Fruit fly (Drosophila melanogaster): ENCODE measurements around the gene eag.

Gene eag

dm6 chrX:15022219-15022618 lies 66.9 kb downstream of the eag start (continued):
- TF ChIP-seq CG10631 (GFP tag; optimal IDR thresholded peaks at IDR 0.05) (peak; percentile 60), CG16779 (tag; optimal IDR thresholded peaks at IDR 0.05) (peak; percentile 9), Gug (GFP tag; IDR thresholded peaks at IDR 0.05) (no peak; the same call in 1 of the 2 replicates), acj6 (GFP tag; optimal IDR thresholded peaks at IDR 0.05) (peak; percentile 65), Met (GFP tag; optimal IDR thresholded peaks at IDR 0.05) (peak; percentile 80), Blimp-1 (GFP tag; optimal IDR thresholded peaks at IDR 0.05) (peak; percentile 46), CG4318 (GFP tag; optimal IDR thresholded peaks at IDR 0.05) (peak; percentile 26), CG8319 (GFP tag; optimal IDR thresholded peaks at IDR 0.05) (peak; percentile 46), OdsH (GFP tag; optimal IDR thresholded peaks at IDR 0.05) (peak; percentile 71), achi (GFP tag; optimal IDR thresholded peaks at IDR 0.05) (peak; percentile 70), CG3032 (tag; optimal IDR thresholded peaks at IDR 0.05) (peak; percentile 48), CG31627 (GFP tag; optimal IDR thresholded peaks at IDR 0.05) (peak; percentile 79), CG6792 (GFP tag; optimal IDR thresholded peaks at IDR 0.05) (peak; percentile 69), CG11294 (GFP tag; IDR thresholded peaks at IDR 0.05) (no peak), Eip93F (GFP tag; optimal IDR thresholded peaks at IDR 0.05) (peak; percentile 53), net (GFP tag; optimal IDR thresholded peaks at IDR 0.05) (peak; percentile 63), Hr39 (GFP tag; optimal IDR thresholded peaks at IDR 0.05) (peak; percentile 81), Hr4 (GFP tag; optimal IDR thresholded peaks at IDR 0.05) (peak; percentile 76)

dm6 chrX:15023395-15023794 lies 68.1 kb downstream of the eag start:
- TF ChIP-seq pdm3 (GFP tag; optimal IDR thresholded peaks at IDR 0.05) (no peak), CG34406 (GFP tag; optimal IDR thresholded peaks at IDR 0.05) (no peak), svp (GFP tag) (peak; percentile 54), Lpt (GFP tag; optimal IDR thresholded peaks at IDR 0.05) (no peak), Eip78C (GFP tag) (peak; percentile 55)

dm6 chrX:15023826-15024545 lies 68.7 kb downstream of the eag start, which contains the start of gene be:
Gene be (plus strand): TSS chrX:15024436.
- no peak for TF ChIP-seq CG7368 (GFP tag; optimal IDR thresholded peaks at IDR 0.05)
- TF ChIP-seq OdsH (GFP tag; optimal IDR thresholded peaks at IDR 0.05) = peak; percentile 32
- TF ChIP-seq net (GFP tag; optimal IDR thresholded peaks at IDR 0.05) = no peak
- TF ChIP-seq CG3032 (tag; optimal IDR thresholded peaks at IDR 0.05) = peak; percentile 80
- peak; percentile 43; the same call in 2 of the 3 replicates for TF ChIP-seq eg (GFP tag; IDR thresholded peaks at IDR 0.05)
- TF ChIP-seq Eip93F (GFP tag; optimal IDR thresholded peaks at IDR 0.05) = peak; percentile 41
- peak; percentile 55 for TF ChIP-seq CG6276 (GFP tag; optimal IDR thresholded peaks at IDR 0.05)
- TF ChIP-seq CG11902 (GFP tag; optimal IDR thresholded peaks at IDR 0.05) = peak; percentile 4
- TF ChIP-seq Hr4 (GFP tag; optimal IDR thresholded peaks at IDR 0.05) = no peak
- no peak for TF ChIP-seq dac (GFP tag; optimal IDR thresholded peaks at IDR 0.05)
- peak; percentile 66 for TF ChIP-seq CG34406 (GFP tag; optimal IDR thresholded peaks at IDR 0.05)
- TF ChIP-seq CG6163 (GFP tag; IDR thresholded peaks at IDR 0.05) = peak; percentile 59
- no peak for TF ChIP-seq Eip75B (GFP tag; optimal IDR thresholded peaks at IDR 0.05)
- TF ChIP-seq esn (GFP tag; optimal IDR thresholded peaks at IDR 0.05) = peak; percentile 74
- TF ChIP-seq CG10631 (GFP tag; optimal IDR thresholded peaks at IDR 0.05) = peak; percentile 70
- TF ChIP-seq CG31627 (GFP tag; optimal IDR thresholded peaks at IDR 0.05) = no peak
- peak; percentile 53 for TF ChIP-seq achi (GFP tag; optimal IDR thresholded peaks at IDR 0.05)
- peak; percentile 63 for TF ChIP-seq CG15336 (GFP tag; IDR thresholded peaks at IDR 0.05)
- TF ChIP-seq ss (GFP tag; optimal IDR thresholded peaks at IDR 0.05) = peak; percentile 41 to 66
- TF ChIP-seq CG6808 (GFP tag; optimal IDR thresholded peaks at IDR 0.05) = peak; percentile 54
- TF ChIP-seq Sox102F (GFP tag; optimal IDR thresholded peaks at IDR 0.05) = peak; percentile 47
- TF ChIP-seq CG10669 (GFP tag; optimal IDR thresholded peaks at IDR 0.05) = peak; percentile 18
- TF ChIP-seq Gug (GFP tag; IDR thresholded peaks at IDR 0.05) = peak; percentile 36; the same call in 1 of the 2 replicates
- TF ChIP-seq fd59A (GFP tag; optimal IDR thresholded peaks at IDR 0.05) = no peak
- peak; percentile 14 for TF ChIP-seq acj6 (GFP tag; optimal IDR thresholded peaks at IDR 0.05)
- peak in 1 of 2 experiments; percentile 68 for TF ChIP-seq salr (GFP tag; optimal IDR thresholded peaks at IDR 0.05)
- TF ChIP-seq Eip78C (GFP tag) = peak; percentile 76
- TF ChIP-seq Lpt (GFP tag; optimal IDR thresholded peaks at IDR 0.05) = no peak
- TF ChIP-seq spab (GFP tag; optimal IDR thresholded peaks at IDR 0.05) = peak; percentile 49
- no peak; the same call in 1 of the 2 replicates for TF ChIP-seq CG11294 (GFP tag; IDR thresholded peaks at IDR 0.05)
- no peak for TF ChIP-seq fkh (GFP tag; optimal IDR thresholded peaks at IDR 0.05)
- TF ChIP-seq CG16779 (tag; optimal IDR thresholded peaks at IDR 0.05) = no peak
- peak; percentile 29 for TF ChIP-seq CG4318 (GFP tag; optimal IDR thresholded peaks at IDR 0.05)
- no peak for TF ChIP-seq Hr39 (GFP tag; optimal IDR thresholded peaks at IDR 0.05)
- TF ChIP-seq CG11762 (GFP tag; optimal IDR thresholded peaks at IDR 0.05; ENCODE audit: insufficient read depth) = peak; percentile 57
- TF ChIP-seq svp (GFP tag) = peak; percentile 76
- peak; percentile 16 for TF ChIP-seq Sox15 (GFP tag; optimal IDR thresholded peaks at IDR 0.05)
- TF ChIP-seq Ets21C (GFP tag; optimal IDR thresholded peaks at IDR 0.05) = no peak
